Fruit fly (Drosophila melanogaster) whole organism, embryonic: ENCODE data around the gene Eaat2.
A peak's percentile ranks its signal among the peaks of the same experiment; 100 is the strongest.

Experiments
- ATbp ChIP-seq: fragments of 200-800 bp; sonication (Bioruptor generic); optimal IDR thresholded peaks from 2 replicates; lab custom pipeline; 2017; ENCODE audit warnings: missing biosample characterization, mild to moderate bottlenecking, missing genetic modification characterization, missing genetic modification reagents
- B-H1 ChIP-seq: fragments of 200-800 bp; sonication (Bioruptor generic); IDR thresholded peaks from 3 replicates; pipeline ENCODE4 v1.3.6; 2022; ENCODE audit warnings: missing biosample characterization, missing genetic modification characterization
- CG10321 ChIP-seq: fragments of 200-800 bp; sonication (Bioruptor generic); IDR thresholded peaks from 2 replicates; pipeline ENCODE4 v1.3.6; 2022; ENCODE audit warnings: missing biosample characterization, missing genetic modification characterization
- CG10654 ChIP-seq: fragments of 200-800 bp; sonication (Bioruptor generic); optimal IDR thresholded peaks from 2 replicates; lab custom pipeline; 2016; ENCODE audit warnings: missing biosample characterization, missing genetic modification characterization
- CG10959 ChIP-seq: fragments of 200-800 bp; sonication (Bioruptor generic); IDR thresholded peaks from 2 replicates; pipeline ENCODE4 v1.3.6; 2022; ENCODE audit warnings: missing biosample characterization, missing genetic modification characterization
- CG12104 ChIP-seq: fragments of 200-800 bp; sonication (Bioruptor generic); optimal IDR thresholded peaks from 3 replicates; lab custom pipeline; 2016; ENCODE audit warnings: missing biosample characterization, missing genetic modification characterization
- CG12155 ChIP-seq: fragments of 200-800 bp; sonication (Bioruptor generic); optimal IDR thresholded peaks from 3 replicates; lab custom pipeline; 2016; ENCODE audit warnings: missing biosample characterization, missing genetic modification characterization
- CG12236 ChIP-seq: fragments of 200-800 bp; sonication (Bioruptor generic); optimal IDR thresholded peaks from 2 replicates; lab custom pipeline; 2016; ENCODE audit warnings: missing biosample characterization, missing genetic modification characterization
- CG1233 ChIP-seq: fragments of 200-800 bp; sonication (Bioruptor generic); optimal IDR thresholded peaks from 4 replicates; lab custom pipeline; 2018; ENCODE audit warnings: missing biosample characterization, mild to moderate bottlenecking, missing genetic modification characterization
- CG14710 ChIP-seq: fragments of 200-800 bp; sonication (Bioruptor generic); optimal IDR thresholded peaks from 3 replicates; lab custom pipeline; 2019; ENCODE audit warnings: missing biosample characterization, mild to moderate bottlenecking, missing genetic modification characterization, moderate library complexity
- CG1602 ChIP-seq: fragments of 200-800 bp; sonication (Bioruptor generic); optimal IDR thresholded peaks from 3 replicates; lab custom pipeline; 2016; ENCODE audit warnings: missing biosample characterization, missing genetic modification characterization
- CG1647 ChIP-seq: fragments of 200-800 bp; sonication (Bioruptor generic); optimal IDR thresholded peaks from 3 replicates; lab custom pipeline; 2016; ENCODE audit warnings: missing biosample characterization, missing genetic modification characterization
- CG16779 ChIP-seq: fragments of 200-800 bp; sonication (Bioruptor generic); IDR thresholded peaks from 2 replicates; pipeline ENCODE4 v1.3.6; 2022; ENCODE audit warnings: missing biosample characterization, missing genetic modification characterization
- CG18476 ChIP-seq: fragments of 200-800 bp; sonication (Bioruptor generic); optimal IDR thresholded peaks from 2 replicates; lab custom pipeline; 2016; ENCODE audit warnings: missing biosample characterization, mild to moderate bottlenecking, missing genetic modification characterization
- CG2199 ChIP-seq: fragments of 200-800 bp; sonication (Bioruptor generic); IDR thresholded peaks from 3 replicates; pipeline ENCODE4 v1.3.6; 2022; ENCODE audit warnings: missing biosample characterization, missing genetic modification characterization
- CG30403 ChIP-seq: fragments of 200-800 bp; sonication (Bioruptor generic); optimal IDR thresholded peaks from 3 replicates; lab custom pipeline; 2016; ENCODE audit warnings: missing biosample characterization, missing genetic modification characterization
- CG31224 ChIP-seq: fragments of 200-800 bp; sonication (Bioruptor generic); IDR thresholded peaks from 2 replicates; pipeline ENCODE4 v1.3.6; 2022; ENCODE audit warnings: missing biosample characterization, missing genetic modification characterization
- CG31441 ChIP-seq: fragments of 200-800 bp; sonication (Bioruptor generic); IDR thresholded peaks from 2 replicates; pipeline ENCODE4 v1.3.6; 2022; ENCODE audit warnings: missing biosample characterization, missing genetic modification characterization
- CG3163 ChIP-seq: fragments of 200-800 bp; sonication (Bioruptor generic); optimal IDR thresholded peaks from 3 replicates; lab custom pipeline; 2016; ENCODE audit warnings: missing biosample characterization, missing genetic modification characterization
- CG3847 ChIP-seq: fragments of 200-800 bp; sonication (Bioruptor generic); IDR thresholded peaks from 2 replicates; pipeline ENCODE4 v1.3.6; 2022; ENCODE audit warnings: missing biosample characterization, missing genetic modification characterization
- CG4328 ChIP-seq: fragments of 200-800 bp; sonication (Bioruptor generic); optimal IDR thresholded peaks from 3 replicates; lab custom pipeline; 2017; ENCODE audit warnings: missing biosample characterization, missing genetic modification reagents, missing genetic modification characterization
- CG6683 ChIP-seq: fragments of 200-800 bp; sonication (Bioruptor generic); optimal IDR thresholded peaks from 2 replicates; lab custom pipeline; 2017; ENCODE audit warnings: missing biosample characterization, mild to moderate bottlenecking, missing genetic modification characterization, missing genetic modification reagents
- CG8388 ChIP-seq: fragments of 200-800 bp; sonication (Bioruptor generic); optimal IDR thresholded peaks from 2 replicates; lab custom pipeline; 2019; ENCODE audit warnings: missing biosample characterization, mild to moderate bottlenecking, missing genetic modification characterization, moderate library complexity
- CG8924 ChIP-seq: fragments of 200-800 bp; optimal IDR thresholded peaks from 3 replicates; lab custom pipeline; 2019; ENCODE audit warnings: missing biosample characterization, mild to moderate bottlenecking, missing genetic modification characterization, moderate library complexity
- CG9932 ChIP-seq: fragments of 200-800 bp; sonication (Bioruptor generic); IDR thresholded peaks from 2 replicates; pipeline ENCODE4 v1.3.6; 2022; ENCODE audit warnings: missing biosample characterization, missing genetic modification characterization
- HLHmδ ChIP-seq: fragments of 200-800 bp; sonication (Bioruptor generic); optimal IDR thresholded peaks from 2 replicates; lab custom pipeline; 2018; ENCODE audit warnings: missing biosample characterization, mild to moderate bottlenecking, missing genetic modification characterization, moderate library complexity
- Lhr ChIP-seq: fragments of 200-800 bp; sonication (Bioruptor generic); optimal IDR thresholded peaks from 3 replicates; lab custom pipeline; 2017; ENCODE audit warnings: mild to moderate bottlenecking, missing biosample characterization, missing genetic modification reagents, missing genetic modification characterization
- MBD-R2 ChIP-seq: fragments of 200-800 bp; sonication (Bioruptor generic); IDR thresholded peaks from 2 replicates; pipeline ENCODE4 v1.3.6; 2022; ENCODE audit warnings: missing biosample characterization, missing genetic modification characterization
- Max ChIP-seq: fragments of 200-800 bp; sonication (Bioruptor generic); optimal IDR thresholded peaks from 2 replicates; lab custom pipeline; 2016; ENCODE audit warnings: missing biosample characterization, mild to moderate bottlenecking, missing genetic modification characterization
- Sry-β ChIP-seq: fragments of 200-800 bp; sonication (Bioruptor generic); optimal IDR thresholded peaks from 2 replicates; lab custom pipeline; 2018; ENCODE audit warnings: missing biosample characterization, mild to moderate bottlenecking, missing genetic modification characterization, moderate library complexity
- Xrp1 ChIP-seq: fragments of 200-800 bp; sonication (Bioruptor generic); IDR thresholded peaks from 2 replicates; pipeline ENCODE4 v1.3.6; 2022; ENCODE audit warnings: missing biosample characterization, missing genetic modification characterization
- aop ChIP-seq: fragments of 200-800 bp; sonication (Bioruptor generic); IDR thresholded peaks from 2 replicates; pipeline ENCODE4 v1.3.6; 2022; ENCODE audit warnings: missing biosample characterization, missing genetic modification characterization
- bab2 ChIP-seq: fragments of 200-800 bp; sonication (Bioruptor generic); optimal IDR thresholded peaks from 2 replicates; lab custom pipeline; 2016; ENCODE audit warnings: missing biosample characterization, missing genetic modification characterization
- br ChIP-seq: fragments of >200 bp; optimal IDR thresholded peaks from 2 replicates; lab custom pipeline; 2017
- chif ChIP-seq, 2 experiments: fragments of 200-800 bp; sonication (Bioruptor generic); optimal IDR thresholded peaks; 3 replicates each; lab custom pipeline; 2016; ENCODE audit warnings: missing biosample characterization in 2 of 2, missing genetic modification characterization in 2 of 2
- chm ChIP-seq: fragments of 200-800 bp; sonication (Bioruptor generic); IDR thresholded peaks from 2 replicates; pipeline ENCODE4 v1.3.6; 2022; ENCODE audit warnings: missing biosample characterization, missing genetic modification characterization
- cwo ChIP-seq: fragments of 200-800 bp; sonication (Bioruptor generic); optimal IDR thresholded peaks from 3 replicates; lab custom pipeline; 2017; ENCODE audit warnings: missing biosample characterization, missing genetic modification characterization, mild to moderate bottlenecking, moderate library complexity, missing genetic modification reagents
- danr ChIP-seq: fragments of 200-800 bp; sonication (Bioruptor generic); IDR thresholded peaks from 2 replicates; pipeline ENCODE4 v1.3.6; 2022; ENCODE audit warnings: missing biosample characterization, missing genetic modification characterization
- dimm ChIP-seq: fragments of 200-800 bp; sonication (Bioruptor generic); IDR thresholded peaks from 2 replicates; pipeline ENCODE4 v1.3.6; 2022; ENCODE audit warnings: missing biosample characterization, missing genetic modification characterization
- her ChIP-seq: fragments of 200-800 bp; sonication (Bioruptor generic); optimal IDR thresholded peaks from 2 replicates; lab custom pipeline; 2016; ENCODE audit warnings: missing biosample characterization, missing genetic modification characterization
- nerfin-2 ChIP-seq: fragments of 200-800 bp; sonication (Bioruptor generic); IDR thresholded peaks from 2 replicates; pipeline ENCODE4 v1.3.6; 2022; ENCODE audit warnings: missing biosample characterization, missing genetic modification characterization; ENCODE audit not compliant: partially characterized antibody
- org-1 ChIP-seq: fragments of 200-800 bp; sonication (Bioruptor generic); optimal IDR thresholded peaks from 2 replicates; lab custom pipeline; 2017; ENCODE audit warnings: missing biosample characterization, missing genetic modification characterization
- pfk ChIP-seq: fragments of 200-800 bp; sonication (Bioruptor generic); optimal IDR thresholded peaks from 2 replicates; lab custom pipeline; 2018; ENCODE audit warnings: missing biosample characterization, mild to moderate bottlenecking, missing genetic modification characterization, moderate library complexity
- rib ChIP-seq: fragments of 200-800 bp; sonication (Bioruptor generic); IDR thresholded peaks from 2 replicates; pipeline ENCODE4 v1.3.6; 2022; ENCODE audit warnings: missing biosample characterization, missing genetic modification characterization
- scrt ChIP-seq: fragments of 200-800 bp; sonication (Bioruptor generic); optimal IDR thresholded peaks from 2 replicates; lab custom pipeline; 2018; ENCODE audit warnings: missing biosample characterization, mild to moderate bottlenecking, missing genetic modification characterization, moderate library complexity
- sens ChIP-seq: fragments of 200-800 bp; sonication (Bioruptor generic); peaks from one replicate; lab custom pipeline; 2016; ENCODE audit warnings: missing biosample characterization, missing genetic modification characterization
- so ChIP-seq: fragments of 200-800 bp; sonication (Bioruptor generic); IDR thresholded peaks from 3 replicates; pipeline ENCODE4 v1.3.6; 2022; ENCODE audit warnings: missing biosample characterization, missing genetic modification characterization
- tll ChIP-seq, 2 experiments: fragments of 200-800 bp in 1 of 2; fragments of >200 bp in 1 of 2; sonication (Bioruptor generic) in 1 of 2; optimal IDR thresholded peaks; 2 replicates each; lab custom pipeline; 2017 to 2019; ENCODE audit warnings: missing biosample characterization in 2 of 2, missing genetic modification characterization in 2 of 2, mild to moderate bottlenecking in 1 of 2, moderate library complexity in 1 of 2
- tx ChIP-seq: fragments of 200-800 bp; sonication (Bioruptor generic); optimal IDR thresholded peaks from 2 replicates; lab custom pipeline; 2016; ENCODE audit warnings: missing biosample characterization, missing genetic modification characterization
- vvl ChIP-seq: fragments of 200-800 bp; sonication (Bioruptor generic); IDR thresholded peaks from 2 replicates; pipeline ENCODE4 v1.3.6; 2022; ENCODE audit warnings: missing biosample characterization, missing genetic modification characterization
- wek ChIP-seq: fragments of 200-800 bp; sonication (Bioruptor generic); optimal IDR thresholded peaks from 3 replicates; lab custom pipeline; 2018; ENCODE audit warnings: missing biosample characterization, mild to moderate bottlenecking, missing genetic modification characterization, moderate library complexity
- zfh2 ChIP-seq: fragments of 200-800 bp; sonication (Bioruptor generic); optimal IDR thresholded peaks from 2 replicates; lab custom pipeline; 2016; ENCODE audit warnings: missing biosample characterization, missing genetic modification characterization

The Eaat2 gene

DNA sequence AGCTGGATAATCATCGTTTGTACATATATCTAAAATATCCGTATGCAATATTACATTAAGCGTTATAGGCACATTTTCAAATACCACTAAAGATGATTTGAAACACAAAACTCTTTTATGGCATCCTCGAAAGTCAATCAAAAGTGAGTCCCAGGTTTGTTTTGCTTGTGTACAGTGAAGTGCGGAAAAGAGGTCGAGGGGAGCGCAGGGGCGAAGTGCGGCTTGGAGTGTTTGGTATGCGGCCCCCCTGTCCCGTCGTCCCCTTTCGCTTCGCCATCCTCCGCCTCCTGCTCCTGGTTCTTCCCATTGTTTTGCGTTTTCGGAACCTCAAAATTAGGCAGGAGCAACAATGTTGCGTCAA is 28.7 kb downstream of the Eaat2 start (continued):
- peak; percentile 66; the same call in 1 of the 2 replicates for TF ChIP-seq CG16779 (GFP tag; lab: Robert Waterston, UW)
- TF ChIP-seq CG8388 (GFP tag; lab: Kevin White, UChicago): peak; percentile 87
- TF ChIP-seq CG31441 (GFP tag; lab: Robert Waterston, UW): peak; percentile 94
- no peak for TF ChIP-seq pfk (GFP tag; lab: Kevin White, UChicago)
- peak; percentile 54 for TF ChIP-seq Max (GFP tag; lab: Kevin White, UChicago)
- TF ChIP-seq HLHmδ: no peak
- TF ChIP-seq aop: 0 out of 2 replicates have a peak, but pooled peaks have one; percentile 12
- peak; percentile 56; the same call in 1 of the 2 replicates for TF ChIP-seq CG31224 (GFP tag; lab: Robert Waterston, UW)
- no peak for TF ChIP-seq CG12104 (GFP tag; lab: Kevin White, UChicago)
- TF ChIP-seq rib (GFP tag; lab: Robert Waterston, UW): no peak
- TF ChIP-seq cwo: peak; percentile 54
- 0 out of 2 replicates have a peak, but pooled peaks have one; percentile 56 for TF ChIP-seq dimm (GFP tag; lab: Robert Waterston, UW)
- peak; percentile 87 for TF ChIP-seq CG12236 (GFP tag; lab: Kevin White, UChicago)
- TF ChIP-seq CG6683 (GFP tag; lab: Kevin White, UChicago): no peak
- TF ChIP-seq tx (GFP tag; lab: Kevin White, UChicago): peak; percentile 73
- TF ChIP-seq CG4328: peak; percentile 2
- TF ChIP-seq Lhr (GFP tag; lab: Kevin White, UChicago): peak; percentile 70
- TF ChIP-seq CG30403: peak; percentile 87
- no peak for TF ChIP-seq MBD-R2 (GFP tag; lab: Robert Waterston, UW)
- TF ChIP-seq org-1 (GFP tag; lab: Kevin White, UChicago): peak; percentile 90
- peak; percentile 99 for TF ChIP-seq sens (GFP tag; lab: Kevin White, UChicago)
- no peak for TF ChIP-seq nerfin-2 (GFP tag; lab: Robert Waterston, UW)
- TF ChIP-seq danr (GFP tag; lab: Robert Waterston, UW): peak; percentile 53
- peak; percentile 87 for TF ChIP-seq CG1602
- TF ChIP-seq CG2199: peak; percentile 84
- no peak for TF ChIP-seq CG9932
- peak; percentile 62 for TF ChIP-seq CG1233 (GFP tag; lab: Kevin White, UChicago)
- TF ChIP-seq CG8924 (tag; lab: Kevin White, UChicago): peak; percentile 87
- TF ChIP-seq zfh2 (GFP tag; lab: Kevin White, UChicago): peak; percentile 32
- TF ChIP-seq CG10321 (GFP tag; lab: Robert Waterston, UW): no peak
- peak; percentile 71 for TF ChIP-seq CG3163 (GFP tag; lab: Kevin White, UChicago)
- TF ChIP-seq Xrp1 (GFP tag; lab: Robert Waterston, UW): peak; percentile 95
- TF ChIP-seq bab2 (GFP tag; lab: Kevin White, UChicago): peak; percentile 82
- peak; percentile 77 for TF ChIP-seq CG10654 (GFP tag; lab: Kevin White, UChicago)
- peak; percentile 84 for TF ChIP-seq her
- peak; percentile 49 for TF ChIP-seq CG3847 (GFP tag; lab: Robert Waterston, UW)
- peak; percentile 94 for TF ChIP-seq vvl (GFP tag; lab: Robert Waterston, UW)
- peak; percentile 85 for TF ChIP-seq chm (GFP tag; lab: Robert Waterston, UW)
- no peak for TF ChIP-seq br (lab: Kevin White, UChicago)
- TF ChIP-seq chif (GFP tag; optimal IDR thresholded peaks at IDR 0.05; lab: Kevin White, UChicago): peak; percentile 89 to 94
- peak; percentile 74 for TF ChIP-seq CG10959 (GFP tag; lab: Robert Waterston, UW)
- TF ChIP-seq CG1647 (GFP tag; lab: Kevin White, UChicago): peak; percentile 62
- peak; percentile 94 for TF ChIP-seq ATbp (GFP tag; lab: Kevin White, UChicago)
- TF ChIP-seq Sry-β: peak; percentile 24
- TF ChIP-seq CG14710 (tag; lab: Kevin White, UChicago): peak; percentile 87
- peak; percentile 73 for TF ChIP-seq CG12155 (GFP tag; lab: Kevin White, UChicago)
- TF ChIP-seq scrt (GFP tag; lab: Kevin White, UChicago): peak; percentile 64
- TF ChIP-seq so (GFP tag; lab: Robert Waterston, UW): peak; percentile 75; the same call in 1 of the 3 replicates
- TF ChIP-seq tll (GFP tag; optimal IDR thresholded peaks at IDR 0.05; lab: Kevin White, UChicago): no peak
- TF ChIP-seq wek (GFP tag; lab: Kevin White, UChicago): peak; percentile 61
- TF ChIP-seq B-H1 (GFP tag; lab: Robert Waterston, UW): peak; percentile 77
- peak; percentile 68 for TF ChIP-seq CG18476 (GFP tag; lab: Kevin White, UChicago)
